Fruit fly (Drosophila melanogaster) whole organism, embryonic: ENCODE measurements around the gene CG9948.

Experiments used
- CG10209 ChIP-seq: fragments of 200-800 bp; sonication (Bioruptor generic); optimal IDR thresholded peaks from 3 replicates; lab custom pipeline; 2017; ENCODE audit warnings: missing biosample characterization, mild to moderate bottlenecking, missing genetic modification characterization, missing genetic modification reagents
- CG1024 ChIP-seq: fragments of 200-800 bp; sonication (Bioruptor generic); IDR thresholded peaks from 2 replicates; pipeline ENCODE4 v1.3.6; 2022; ENCODE audit warnings: missing biosample characterization, missing genetic modification characterization
- CG11085 ChIP-seq: fragments of 200-800 bp; sonication (Bioruptor generic); IDR thresholded peaks from 2 replicates; pipeline ENCODE4 v1.3.6; 2022; ENCODE audit warnings: missing biosample characterization, missing genetic modification characterization
- CG13296 ChIP-seq: fragments of 200-800 bp; sonication (Bioruptor generic); optimal IDR thresholded peaks from 3 replicates; lab custom pipeline; 2018; ENCODE audit warnings: missing biosample characterization, mild to moderate bottlenecking, missing genetic modification characterization
- CG13775 ChIP-seq: fragments of 200-800 bp; sonication (Bioruptor generic); optimal IDR thresholded peaks from 3 replicates; lab custom pipeline; 2017; ENCODE audit warnings: missing biosample characterization, mild to moderate bottlenecking, missing genetic modification characterization
- CG14965 ChIP-seq: fragments of 200-800 bp; sonication (Bioruptor generic); optimal IDR thresholded peaks from 2 replicates; lab custom pipeline; 2016; ENCODE audit warnings: missing biosample characterization, missing genetic modification characterization, borderline replicate concordance
- CG15073 ChIP-seq: fragments of 200-800 bp; sonication (Bioruptor generic); optimal IDR thresholded peaks from 2 replicates; lab custom pipeline; 2016; ENCODE audit warnings: missing biosample characterization, missing genetic modification characterization
- CG15514 ChIP-seq: fragments of 200-800 bp; sonication (Bioruptor generic); optimal IDR thresholded peaks from 3 replicates; lab custom pipeline; 2017; ENCODE audit warnings: missing biosample characterization, missing genetic modification characterization, mild to moderate bottlenecking, moderate library complexity, missing genetic modification reagents
- CG16813 ChIP-seq: fragments of 200-800 bp; sonication (Bioruptor generic); IDR thresholded peaks from 3 replicates; pipeline ENCODE4 v1.3.6; 2022; ENCODE audit warnings: missing biosample characterization, missing genetic modification characterization; ENCODE audit not compliant: partially characterized antibody
- CG17385 ChIP-seq: fragments of 200-800 bp; sonication (Bioruptor generic); optimal IDR thresholded peaks from 3 replicates; lab custom pipeline; 2018; ENCODE audit warnings: missing biosample characterization, mild to moderate bottlenecking, missing genetic modification characterization
- CG3163 ChIP-seq: fragments of 200-800 bp; sonication (Bioruptor generic); optimal IDR thresholded peaks from 3 replicates; lab custom pipeline; 2016; ENCODE audit warnings: missing biosample characterization, missing genetic modification characterization
- CG33213 ChIP-seq: fragments of 200-800 bp; sonication (Bioruptor generic); optimal IDR thresholded peaks from 3 replicates; lab custom pipeline; 2016; ENCODE audit warnings: missing biosample characterization, missing genetic modification characterization
- CG3847 ChIP-seq: fragments of 200-800 bp; sonication (Bioruptor generic); IDR thresholded peaks from 2 replicates; pipeline ENCODE4 v1.3.6; 2022; ENCODE audit warnings: missing biosample characterization, missing genetic modification characterization
- CG42726 ChIP-seq: fragments of 200-800 bp; sonication (Bioruptor generic); IDR thresholded peaks from 2 replicates; pipeline ENCODE4 v1.3.6; 2022; ENCODE audit warnings: missing biosample characterization, missing genetic modification characterization; ENCODE audit not compliant: partially characterized antibody
- CG4854 ChIP-seq: fragments of 200-800 bp; sonication (Bioruptor generic); optimal IDR thresholded peaks from 2 replicates; lab custom pipeline; 2016; ENCODE audit warnings: missing biosample characterization, missing genetic modification characterization, inconsistent platforms
- CG6689 ChIP-seq: fragments of 200-800 bp; sonication (Bioruptor generic); IDR thresholded peaks from 2 replicates; pipeline ENCODE4 v1.3.6; 2022; ENCODE audit warnings: missing biosample characterization, missing genetic modification characterization
- CG7556 ChIP-seq: fragments of 200-800 bp; sonication (Bioruptor generic); optimal IDR thresholded peaks from 2 replicates; lab custom pipeline; 2017; ENCODE audit warnings: missing biosample characterization, mild to moderate bottlenecking, missing genetic modification characterization
- CG7987 ChIP-seq: fragments of 200-800 bp; sonication (Bioruptor generic); optimal IDR thresholded peaks from 2 replicates; lab custom pipeline; 2018; ENCODE audit warnings: missing biosample characterization, mild to moderate bottlenecking, missing genetic modification characterization, moderate library complexity
- CG8944 ChIP-seq: fragments of 200-800 bp; sonication (Bioruptor generic); optimal IDR thresholded peaks from 3 replicates; lab custom pipeline; 2016; ENCODE audit warnings: missing biosample characterization, missing genetic modification characterization
- CHES-1-like ChIP-seq: fragments of 200-800 bp; sonication (Bioruptor generic); optimal IDR thresholded peaks from 2 replicates; lab custom pipeline; 2016; ENCODE audit warnings: missing biosample characterization, missing genetic modification characterization
- Chrac-16 ChIP-seq: fragments of 200-800 bp; sonication (Bioruptor generic); optimal IDR thresholded peaks from 3 replicates; lab custom pipeline; 2016; ENCODE audit warnings: missing biosample characterization, missing genetic modification characterization
- Dll ChIP-seq: fragments of 200-800 bp; sonication (Bioruptor generic); IDR thresholded peaks from 4 replicates; pipeline ENCODE4 v1.3.6; 2022; ENCODE audit warnings: missing biosample characterization, missing genetic modification characterization; ENCODE audit not compliant: partially characterized antibody
- Fer2 ChIP-seq: fragments of 200-800 bp; sonication (Bioruptor generic); optimal IDR thresholded peaks from 2 replicates; lab custom pipeline; 2018; ENCODE audit warnings: missing biosample characterization, mild to moderate bottlenecking, missing genetic modification characterization, moderate library complexity
- H15 ChIP-seq: fragments of 200-800 bp; sonication (Bioruptor generic); IDR thresholded peaks from 3 replicates; pipeline ENCODE4 v1.3.6; 2022; ENCODE audit warnings: missing biosample characterization, missing genetic modification characterization
- Lim3 ChIP-seq: fragments of 200-800 bp; sonication (Bioruptor generic); IDR thresholded peaks from 2 replicates; pipeline ENCODE4 v1.3.6; 2022; ENCODE audit warnings: missing biosample characterization, missing genetic modification characterization
- MBD-R2 ChIP-seq: fragments of 200-800 bp; sonication (Bioruptor generic); IDR thresholded peaks from 2 replicates; pipeline ENCODE4 v1.3.6; 2022; ENCODE audit warnings: missing biosample characterization, missing genetic modification characterization
- Mes4 ChIP-seq: fragments of 200-800 bp; sonication (Bioruptor generic); optimal IDR thresholded peaks from 2 replicates; lab custom pipeline; 2016; ENCODE audit warnings: missing biosample characterization, missing genetic modification characterization
- Myb ChIP-seq: fragments of 200-800 bp; sonication (Bioruptor generic); optimal IDR thresholded peaks from 2 replicates; lab custom pipeline; 2016; ENCODE audit warnings: missing biosample characterization, missing genetic modification characterization
- NC2α ChIP-seq: fragments of 200-800 bp; sonication (Bioruptor generic); optimal IDR thresholded peaks from 2 replicates; lab custom pipeline; 2016; ENCODE audit warnings: missing biosample characterization, missing genetic modification characterization
- NC2β ChIP-seq: fragments of 200-800 bp; sonication (Bioruptor generic); optimal IDR thresholded peaks from 2 replicates; lab custom pipeline; 2016; ENCODE audit warnings: missing biosample characterization, missing genetic modification characterization
- NK7.1 ChIP-seq: fragments of 200-800 bp; sonication (Bioruptor generic); optimal IDR thresholded peaks from 3 replicates; lab custom pipeline; 2016; ENCODE audit warnings: missing biosample characterization, missing genetic modification characterization
- Oaz ChIP-seq: fragments of 200-800 bp; sonication (Bioruptor generic); IDR thresholded peaks from 2 replicates; pipeline ENCODE4 v1.3.6; 2022; ENCODE audit warnings: missing biosample characterization, missing genetic modification characterization
- Scr ChIP-seq: fragments of 200-800 bp; sonication (Bioruptor generic); IDR thresholded peaks from 2 replicates; pipeline ENCODE4 v1.3.6; 2022; ENCODE audit warnings: missing biosample characterization, missing genetic modification characterization; ENCODE audit not compliant: partially characterized antibody
- Sox102F ChIP-seq: fragments of 200-800 bp; sonication (Bioruptor generic); optimal IDR thresholded peaks from 2 replicates; lab custom pipeline; 2018; ENCODE audit warnings: missing biosample characterization, mild to moderate bottlenecking, missing genetic modification characterization, moderate library complexity
- Ssrp ChIP-seq: fragments of 200-800 bp; sonication (Bioruptor generic); optimal IDR thresholded peaks from 2 replicates; lab custom pipeline; 2018; ENCODE audit warnings: missing biosample characterization, mild to moderate bottlenecking, missing genetic modification characterization, moderate library complexity
- bsh ChIP-seq, 2 experiments: fragments of 200-800 bp; sonication (Bioruptor generic); optimal IDR thresholded peaks; 2 replicates each; lab custom pipeline; 2017 to 2018; ENCODE audit warnings: mild to moderate bottlenecking in 2 of 2, missing biosample characterization in 2 of 2, missing genetic modification characterization in 2 of 2, moderate library complexity in 1 of 2
- fu2 ChIP-seq: fragments of 200-800 bp; sonication (Bioruptor generic); optimal IDR thresholded peaks from 2 replicates; lab custom pipeline; 2016; ENCODE audit warnings: missing biosample characterization, missing genetic modification characterization
- gro ChIP-seq: fragments of 200-800 bp; sonication (Bioruptor generic); optimal IDR thresholded peaks from 2 replicates; lab custom pipeline; 2016; ENCODE audit warnings: missing biosample characterization, missing genetic modification characterization
- kah ChIP-seq: fragments of 200-800 bp; sonication (Bioruptor generic); optimal IDR thresholded peaks from 2 replicates; lab custom pipeline; 2018; ENCODE audit warnings: missing biosample characterization, mild to moderate bottlenecking, missing genetic modification characterization
- mld ChIP-seq: fragments of 200-800 bp; sonication (Bioruptor generic); IDR thresholded peaks from 3 replicates; pipeline ENCODE4 v1.3.6; 2022; ENCODE audit warnings: missing biosample characterization, missing genetic modification characterization; ENCODE audit not compliant: partially characterized antibody
- otp ChIP-seq: fragments of 200-800 bp; sonication (Bioruptor generic); IDR thresholded peaks from 3 replicates; pipeline ENCODE4, ENCODE4 v1.3.6; 2022; ENCODE audit warnings: missing biosample characterization, missing genetic modification characterization
- pnt ChIP-seq: fragments of 200-800 bp; sonication (Bioruptor generic); optimal IDR thresholded peaks from 3 replicates; lab custom pipeline; 2016; ENCODE audit warnings: missing biosample characterization, missing genetic modification characterization
- scrt ChIP-seq: fragments of 200-800 bp; sonication (Bioruptor generic); optimal IDR thresholded peaks from 2 replicates; lab custom pipeline; 2018; ENCODE audit warnings: missing biosample characterization, mild to moderate bottlenecking, missing genetic modification characterization, moderate library complexity
- stc ChIP-seq: fragments of 200-800 bp; sonication (Bioruptor generic); IDR thresholded peaks from 2 replicates; pipeline ENCODE4 v1.3.6; 2022; ENCODE audit warnings: missing biosample characterization, missing genetic modification characterization
- tap ChIP-seq: fragments of 200-800 bp; optimal IDR thresholded peaks from 3 replicates; lab custom pipeline; 2019; ENCODE audit warnings: missing biosample characterization, mild to moderate bottlenecking, missing genetic modification characterization, moderate library complexity
- tio ChIP-seq: fragments of 200-800 bp; sonication (Bioruptor generic); optimal IDR thresholded peaks from 2 replicates; lab custom pipeline; 2017; ENCODE audit warnings: missing biosample characterization, missing genetic modification characterization, inconsistent platforms
- unc-4 ChIP-seq: fragments of 200-800 bp; sonication (Bioruptor generic); IDR thresholded peaks from 2 replicates; pipeline ENCODE4 v1.3.6; 2022; ENCODE audit warnings: missing biosample characterization, missing genetic modification characterization; ENCODE audit not compliant: partially characterized antibody
- yki ChIP-seq: fragments of >200 bp; optimal IDR thresholded peaks from 3 replicates; lab custom pipeline; 2018

CG9948 gene

DNA sequence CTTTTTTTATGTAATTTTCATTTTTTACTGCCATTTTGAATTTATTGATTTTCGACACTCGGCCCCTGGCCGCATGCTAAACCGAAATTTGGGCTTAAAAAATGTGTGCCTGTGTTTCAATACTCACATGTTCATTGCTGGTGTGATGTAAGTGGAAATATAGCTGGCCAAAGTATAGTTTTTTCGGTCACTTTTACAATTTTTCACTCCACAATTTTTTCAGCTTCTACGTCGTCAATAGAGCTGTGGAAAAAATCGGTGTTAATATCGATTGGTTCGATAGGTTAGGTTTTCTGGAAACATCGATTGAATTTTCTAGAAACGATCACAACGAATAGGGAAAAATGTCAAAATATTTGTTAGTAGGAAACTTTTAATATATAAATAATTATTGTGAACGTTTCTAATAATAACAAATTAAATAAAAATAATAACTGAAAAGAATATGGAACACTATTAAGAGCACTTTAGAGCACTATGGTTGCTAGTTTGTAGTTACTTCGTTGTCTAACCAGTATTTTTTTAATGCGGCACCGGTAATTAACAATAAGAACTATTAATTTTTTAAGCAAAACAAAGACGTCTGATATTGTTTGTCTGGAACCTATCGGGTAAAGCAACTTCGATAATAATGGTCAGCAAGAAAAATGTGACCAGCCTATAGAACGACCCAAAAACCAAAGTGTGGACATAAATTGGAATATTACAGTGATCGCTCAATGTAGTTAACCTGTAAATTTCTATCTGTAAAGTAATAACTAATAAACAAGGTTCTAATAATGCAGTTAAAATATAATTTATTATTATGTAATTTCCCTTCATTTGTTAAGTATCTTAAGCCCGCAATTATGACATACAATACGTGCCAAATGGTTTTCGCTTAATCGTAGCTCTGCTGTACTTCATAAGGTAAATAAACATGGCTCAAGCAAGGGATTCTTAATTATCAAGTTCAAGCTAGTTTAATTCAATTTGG lies at the start of gene CG9948, which contains the start of gene CG10077 (continued):
- TF ChIP-seq CG13296 (GFP tag; lab: Kevin White, UChicago) (peak; percentile 87), CG1024 (peak; percentile 82), tio (no peak), bsh (GFP tag; optimal IDR thresholded peaks at IDR 0.05; lab: Kevin White, UChicago) (peak; percentile 73 to 94), CG6689 (peak; percentile 90), CG15514 (peak; percentile 77), Sox102F (peak; percentile 89), NC2α (GFP tag; lab: Kevin White, UChicago) (peak; percentile 18), scrt (GFP tag; lab: Kevin White, UChicago) (peak; percentile 65), CG33213 (GFP tag; lab: Kevin White, UChicago) (peak; percentile 11), CG17385 (GFP tag; lab: Kevin White, UChicago) (peak; percentile 88), NK7.1 (GFP tag; lab: Kevin White, UChicago) (no peak), fu2 (peak; percentile 34), Myb (GFP tag; lab: Kevin White, UChicago) (peak; percentile 31), gro (peak; percentile 31), CG15073 (GFP tag; lab: Kevin White, UChicago) (no peak), CG7556 (peak; percentile 84), CG3163 (GFP tag; lab: Kevin White, UChicago) (no peak), CG16813 (GFP tag; lab: Robert Waterston, UW) (peak; percentile 82), CG14965 (no peak), CG4854 (GFP tag; lab: Kevin White, UChicago) (peak; percentile 69), stc (GFP tag; lab: Robert Waterston, UW) (peak; percentile 91), unc-4 (GFP tag; lab: Robert Waterston, UW) (peak; percentile 81), MBD-R2 (peak; percentile 79), CG13775 (peak; percentile 85), NC2β (GFP tag; lab: Kevin White, UChicago) (peak; percentile 40), Mes4 (GFP tag; lab: Kevin White, UChicago) (peak; percentile 41), CG11085 (GFP tag; lab: Robert Waterston, UW) (peak; percentile 90), tap (tag; lab: Kevin White, UChicago) (peak; percentile 91), mld (GFP tag; lab: Robert Waterston, UW) (peak; percentile 68; the same call in 1 of the 3 replicates), H15 (GFP tag; lab: Robert Waterston, UW) (peak; percentile 88), yki (lab: Kevin White, UChicago) (no peak), CG7987 (GFP tag; lab: Kevin White, UChicago) (peak; percentile 79), Oaz (GFP tag; lab: Robert Waterston, UW) (peak; percentile 85), Dll (peak; percentile 85), Scr (peak; percentile 86), Lim3 (GFP tag; lab: Robert Waterston, UW) (peak; percentile 55), Chrac-16 (GFP tag; lab: Kevin White, UChicago) (peak; percentile 91), CG42726 (peak; percentile 49; the same call in 1 of the 2 replicates), CHES-1-like (GFP tag; lab: Kevin White, UChicago) (peak; percentile 32), pnt (peak; percentile 36), Ssrp (tag; lab: Kevin White, UChicago) (peak; percentile 87), otp (GFP tag; lab: Robert Waterston, UW) (peak; percentile 83), kah (GFP tag; lab: Kevin White, UChicago) (peak; percentile 81), CG8944 (GFP tag; lab: Kevin White, UChicago) (peak; percentile 11), Fer2 (tag; lab: Kevin White, UChicago) (peak; percentile 81), CG3847 (GFP tag; lab: Robert Waterston, UW) (peak; percentile 89), CG10209 (GFP tag; lab: Kevin White, UChicago) (peak; percentile 82)
